Worm (Caenorhabditis elegans) whole organism, L3 larva: Measurements from ENCODE around the gene mtrr-1.

ENCODE experiments used
- R02D3.7 ChIP-seq: fragments of 150-350 bp; optimal IDR thresholded peaks from 2 replicates; lab custom pipeline; 2014; ENCODE audit warnings: missing biosample characterization, missing genetic modification characterization
- ZK546.5 ChIP-seq: sonication (generic microtip); optimal IDR thresholded peaks from 2 replicates; lab custom pipeline; 2017; ENCODE audit warnings: missing biosample characterization, missing genetic modification characterization
- aly-2 ChIP-seq: fragments of 150-350 bp; optimal IDR thresholded peaks from 2 replicates; lab custom pipeline; 2014; ENCODE audit warnings: missing biosample characterization, missing genetic modification characterization
- ama-1 ChIP-seq: fragments of 150-350 bp; optimal IDR thresholded peaks from 2 replicates; lab custom pipeline; 2018
- ceh-16 ChIP-seq: sonication (generic microtip); optimal IDR thresholded peaks from 2 replicates; lab custom pipeline; 2017; ENCODE audit warnings: missing biosample characterization, missing genetic modification characterization
- ceh-28 ChIP-seq: fragments of 150-350 bp; optimal IDR thresholded peaks from 2 replicates; lab custom pipeline; 2014; ENCODE audit warnings: missing biosample characterization, missing genetic modification reagents, missing genetic modification characterization
- ceh-82 ChIP-seq: fragments of 150-350 bp; optimal IDR thresholded peaks from 2 replicates; lab custom pipeline; 2014; ENCODE audit warnings: missing biosample characterization, missing genetic modification characterization
- ceh-9 ChIP-seq: sonication (generic microtip); optimal IDR thresholded peaks from 2 replicates; lab custom pipeline; 2018; ENCODE audit warnings: missing biosample characterization, missing genetic modification characterization
- daf-12 ChIP-seq: fragments of 150-350 bp; optimal IDR thresholded peaks from 2 replicates; lab custom pipeline; 2014; ENCODE audit warnings: missing biosample characterization, missing genetic modification reagents, missing genetic modification characterization
- egl-27 ChIP-seq: sonication (generic microtip); optimal IDR thresholded peaks from 4 replicates; lab custom pipeline; 2017; ENCODE audit warnings: missing biosample characterization, missing genetic modification reagents, missing genetic modification characterization
- elt-1 ChIP-seq: fragments of 150-350 bp; optimal IDR thresholded peaks from 2 replicates; lab custom pipeline; 2014; ENCODE audit warnings: missing biosample characterization, missing genetic modification characterization
- elt-2 ChIP-seq: sonication (generic microtip); optimal IDR thresholded peaks from 2 replicates; lab custom pipeline; 2016; ENCODE audit warnings: missing genetic modification reagents, mild to moderate bottlenecking, missing genetic modification characterization, missing compliant biosample characterization
- elt-3 ChIP-seq, 3 experiments: fragments of 150-350 bp in 1 of 3; sonication (generic microtip) in 2 of 3; optimal IDR thresholded peaks; 2 replicates in 2 of 3; 4 replicates in 1 of 3; lab custom pipeline; 2014 to 2017; ENCODE audit warnings: missing biosample characterization in 3 of 3, missing genetic modification characterization in 3 of 3
- eor-1 ChIP-seq, 2 experiments: fragments of 150-350 bp; optimal IDR thresholded peaks; 2 replicates each; lab custom pipeline; 2014 to 2018; ENCODE audit warnings: missing biosample characterization in 2 of 2, missing genetic modification characterization in 2 of 2
- fkh-10 ChIP-seq: sonication (generic microtip); optimal IDR thresholded peaks from 2 replicates; lab custom pipeline; 2017; ENCODE audit warnings: missing biosample characterization, missing genetic modification reagents, missing genetic modification characterization
- fkh-2 ChIP-seq: fragments of 150-350 bp; optimal IDR thresholded peaks from 2 replicates; lab custom pipeline; 2014; ENCODE audit warnings: missing biosample characterization, missing genetic modification reagents, missing genetic modification characterization
- fos-1 ChIP-seq: fragments of 150-350 bp; optimal IDR thresholded peaks from 2 replicates; lab custom pipeline; 2014; ENCODE audit warnings: missing biosample characterization, missing genetic modification characterization
- hmg-11 ChIP-seq: sonication (generic microtip); optimal IDR thresholded peaks from 2 replicates; lab custom pipeline; 2016; ENCODE audit warnings: missing genetic modification characterization, missing compliant biosample characterization
- jun-1 ChIP-seq: fragments of 150-350 bp; optimal IDR thresholded peaks from 2 replicates; lab custom pipeline; 2014; ENCODE audit warnings: missing biosample characterization, missing genetic modification reagents, missing genetic modification characterization
- lin-15B ChIP-seq: fragments of 150-350 bp; optimal IDR thresholded peaks from 2 replicates; lab custom pipeline; 2014; ENCODE audit warnings: missing biosample characterization, missing genetic modification characterization
- lin-39 ChIP-seq: fragments of 150-350 bp; optimal IDR thresholded peaks from 2 replicates; lab custom pipeline; 2018; ENCODE audit warnings: missing biosample characterization, missing genetic modification reagents, missing genetic modification characterization
- lsy-12 ChIP-seq: sonication (generic microtip); optimal IDR thresholded peaks from 2 replicates; lab custom pipeline; 2016; ENCODE audit warnings: mild to moderate bottlenecking, missing genetic modification characterization, missing compliant biosample characterization
- mdl-1 ChIP-seq: fragments of 150-350 bp; optimal IDR thresholded peaks from 2 replicates; lab custom pipeline; 2014; ENCODE audit warnings: missing biosample characterization, missing genetic modification characterization
- mml-1 ChIP-seq: fragments of 150-350 bp; sonication (generic microtip); optimal IDR thresholded peaks from 3 replicates; lab custom pipeline; 2014; ENCODE audit warnings: missing biosample characterization, missing genetic modification characterization
- nfya-1 ChIP-seq: sonication (generic microtip); optimal IDR thresholded peaks from 2 replicates; lab custom pipeline; 2017; ENCODE audit warnings: missing genetic modification characterization, mild to moderate bottlenecking, missing compliant biosample characterization, antibody characterized with exemption, moderate library complexity; ENCODE audit not compliant: insufficient read depth
- nhr-11 ChIP-seq: fragments of 150-350 bp; optimal IDR thresholded peaks from 2 replicates; lab custom pipeline; 2014; ENCODE audit warnings: missing biosample characterization, missing genetic modification characterization
- nhr-12 ChIP-seq: fragments of 150-350 bp; optimal IDR thresholded peaks from 2 replicates; lab custom pipeline; 2014; ENCODE audit warnings: missing biosample characterization, missing genetic modification characterization
- nhr-23 ChIP-seq: fragments of 150-350 bp; optimal IDR thresholded peaks from 2 replicates; lab custom pipeline; 2014; ENCODE audit warnings: missing biosample characterization, missing genetic modification reagents, missing genetic modification characterization
- nhr-25 ChIP-seq: sonication (generic microtip); optimal IDR thresholded peaks from 2 replicates; lab custom pipeline; 2017; ENCODE audit warnings: missing biosample characterization, missing genetic modification characterization
- nhr-28 ChIP-seq: fragments of 150-350 bp; optimal IDR thresholded peaks from 2 replicates; lab custom pipeline; 2014; ENCODE audit warnings: missing biosample characterization, missing genetic modification characterization
- nhr-43 ChIP-seq: sonication (generic microtip); optimal IDR thresholded peaks from 2 replicates; lab custom pipeline; 2016; ENCODE audit warnings: mild to moderate bottlenecking, missing genetic modification characterization, missing compliant biosample characterization; ENCODE audit not compliant: poor library complexity, severe bottlenecking
- nhr-67 ChIP-seq: fragments of 150-350 bp; optimal IDR thresholded peaks from 2 replicates; lab custom pipeline; 2014; ENCODE audit warnings: missing biosample characterization, missing genetic modification characterization
- nhr-76 ChIP-seq: fragments of 150-350 bp; sonication (generic microtip); optimal IDR thresholded peaks from 5 replicates; lab custom pipeline; 2014; ENCODE audit warnings: missing biosample characterization, missing genetic modification characterization
- nhr-77 ChIP-seq: fragments of 150-350 bp; optimal IDR thresholded peaks from 2 replicates; lab custom pipeline; 2014; ENCODE audit warnings: missing biosample characterization, missing genetic modification characterization
- pha-4 ChIP-seq: fragments of 150-350 bp; optimal IDR thresholded peaks from 2 replicates; lab custom pipeline; 2014; ENCODE audit warnings: missing biosample characterization, missing genetic modification reagents, missing genetic modification characterization
- pqm-1 ChIP-seq: fragments of 150-350 bp; optimal IDR thresholded peaks from 2 replicates; lab custom pipeline; 2017; ENCODE audit warnings: missing biosample characterization, missing genetic modification characterization, inconsistent platforms
- sea-2 ChIP-seq: fragments of 150-350 bp; sonication (generic microtip); optimal IDR thresholded peaks from 4 replicates; lab custom pipeline; 2014; ENCODE audit warnings: missing biosample characterization, missing genetic modification reagents, missing genetic modification characterization
- skn-1 ChIP-seq: fragments of 150-350 bp; optimal IDR thresholded peaks from 2 replicates; lab custom pipeline; 2014; ENCODE audit warnings: missing biosample characterization, missing genetic modification characterization
- snpc-4 ChIP-seq: fragments of 150-350 bp; optimal IDR thresholded peaks from 2 replicates; lab custom pipeline; 2014; ENCODE audit warnings: missing biosample characterization, missing genetic modification characterization
- tbx-2 ChIP-seq: sonication (generic microtip); optimal IDR thresholded peaks from 2 replicates; lab custom pipeline; 2016; ENCODE audit warnings: mild to moderate bottlenecking, missing genetic modification characterization, missing compliant biosample characterization
- unc-39 ChIP-seq: sonication (generic microtip); optimal IDR thresholded peaks from 4 replicates; lab custom pipeline; 2017; ENCODE audit warnings: missing biosample characterization, missing genetic modification characterization
- unc-62 ChIP-seq: fragments of 150-350 bp; sonication (generic microtip); optimal IDR thresholded peaks from 4 replicates; lab custom pipeline; 2014; ENCODE audit warnings: missing biosample characterization, missing genetic modification reagents, missing genetic modification characterization
- zag-1 ChIP-seq: fragments of 150-350 bp; optimal IDR thresholded peaks from 2 replicates; lab custom pipeline; 2014; ENCODE audit warnings: missing biosample characterization, missing genetic modification characterization
- ztf-11 ChIP-seq: fragments of 150-350 bp; optimal IDR thresholded peaks from 2 replicates; lab custom pipeline; 2014; ENCODE audit warnings: missing biosample characterization, missing genetic modification characterization
- ztf-4 ChIP-seq: fragments of 150-350 bp; optimal IDR thresholded peaks from 2 replicates; lab custom pipeline; 2014; ENCODE audit warnings: missing biosample characterization, missing genetic modification characterization

mtrr-1 gene

ce11 chrII:9271285-9271684 lies 14.5 kb upstream of the mtrr-1 start:
- TF ChIP-seq nhr-77 (no peak), nhr-25 (no peak), unc-39 (tag; lab: Kevin White, UChicago) (no peak), lin-15B (tag; lab: Kevin White, UChicago) (no peak), egl-27 (tag; lab: Kevin White, UChicago) (no peak), ceh-16 (tag; lab: Kevin White, UChicago) (no peak), lin-39 (tag; lab: Kevin White, UChicago) (no peak), mdl-1 (tag; lab: Kevin White, UChicago) (no peak), elt-3 (tag; optimal IDR thresholded peaks at IDR 0.05; lab: Kevin White, UChicago) (no peak), nhr-28 (no peak), lsy-12 (tag; lab: Kevin White, UChicago) (no peak), hmg-11 (tag; lab: Kevin White, UChicago) (no peak), ama-1 (lab: Kevin White, UChicago) (no peak), unc-62 (no peak), elt-1 (tag; lab: Kevin White, UChicago) (no peak), ceh-82 (no peak), nhr-67 (tag; lab: Kevin White, UChicago) (no peak)

- TF ChIP-seq ceh-28, result no peak
- TF ChIP-seq eor-1 (tag; optimal IDR thresholded peaks at IDR 0.05; lab: Kevin White, UChicago), result no peak
- TF ChIP-seq fos-1 (tag; lab: Kevin White, UChicago), result no peak
- no peak for TF ChIP-seq nhr-23
- no peak for TF ChIP-seq nhr-67 (tag; lab: Kevin White, UChicago)
- no peak for TF ChIP-seq unc-62
- TF ChIP-seq sea-2 (GFP tag; lab: Kevin White, UChicago), result no peak
- TF ChIP-seq lin-15B (tag; lab: Kevin White, UChicago), result no peak
- no peak for TF ChIP-seq lin-39 (tag; lab: Kevin White, UChicago)
- no peak for TF ChIP-seq R02D3.7 (tag; lab: Kevin White, UChicago)
- no peak for TF ChIP-seq nhr-12 (tag; lab: Kevin White, UChicago)
- no peak for TF ChIP-seq nhr-28
- TF ChIP-seq ZK546.5, result no peak
- TF ChIP-seq ceh-16 (tag; lab: Kevin White, UChicago), result no peak
- no peak for TF ChIP-seq nhr-43 (tag; lab: Kevin White, UChicago)
- TF ChIP-seq mdl-1 (tag; lab: Kevin White, UChicago), result no peak
- TF ChIP-seq egl-27 (tag; lab: Kevin White, UChicago), result no peak
- TF ChIP-seq jun-1 (tag; lab: Kevin White, UChicago), result no peak
- TF ChIP-seq ceh-82, result no peak
- no peak for TF ChIP-seq elt-1 (tag; lab: Kevin White, UChicago)
Observed at ce11 chrII:9272942-9273341, 12.8 kb upstream of the mtrr-1 start, which contains the start of gene C01G6.4. Gene C01G6.4, minus strand, starts transcription at chrII:9273042.

- TF ChIP-seq zag-1 (tag; lab: Kevin White, UChicago) (peak; percentile 1), nhr-11 (peak; percentile 83), elt-1 (tag; lab: Kevin White, UChicago) (no peak), nhr-25 (peak; percentile 78), tbx-2 (peak; percentile 39), ztf-11 (tag; lab: Kevin White, UChicago) (no peak), unc-62 (peak; percentile 84), fkh-10 (GFP tag; lab: Kevin White, UChicago) (peak; percentile 31), jun-1 (tag; lab: Kevin White, UChicago) (peak; percentile 74), lin-15B (tag; lab: Kevin White, UChicago) (peak; percentile 40), sea-2 (GFP tag; lab: Kevin White, UChicago) (no peak), eor-1 (tag; optimal IDR thresholded peaks at IDR 0.05; lab: Kevin White, UChicago) (no peak), nfya-1 (tag; lab: Kevin White, UChicago) (peak; percentile 93), daf-12 (tag; lab: Kevin White, UChicago) (no peak), ceh-9 (no peak), unc-39 (tag; lab: Kevin White, UChicago) (no peak), fos-1 (tag; lab: Kevin White, UChicago) (no peak), nhr-67 (tag; lab: Kevin White, UChicago) (no peak), egl-27 (tag; lab: Kevin White, UChicago) (peak; percentile 40), nhr-12 (tag; lab: Kevin White, UChicago) (no peak), mml-1 (tag; lab: Kevin White, UChicago) (no peak), elt-2 (tag; lab: Kevin White, UChicago) (peak; percentile 78), ceh-28 (peak; percentile 85), skn-1 (tag; lab: Kevin White, UChicago) (peak; percentile 40), mdl-1 (tag; lab: Kevin White, UChicago) (peak; percentile 67), aly-2 (tag; lab: Kevin White, UChicago) (no peak), elt-3 (tag; optimal IDR thresholded peaks at IDR 0.05; lab: Kevin White, UChicago) (no peak), fkh-2 (no peak), lsy-12 (tag; lab: Kevin White, UChicago) (peak; percentile 57), ztf-4 (tag; lab: Kevin White, UChicago) (no peak), R02D3.7 (tag; lab: Kevin White, UChicago) (peak; percentile 39), lin-39 (tag; lab: Kevin White, UChicago) (peak; percentile 76), nhr-76 (no peak), ceh-82 (no peak), pha-4 (tag; lab: Kevin White, UChicago) (peak; percentile 91), nhr-43 (tag; lab: Kevin White, UChicago) (peak; percentile 69), ZK546.5 (no peak), hmg-11 (tag; lab: Kevin White, UChicago) (peak; percentile 74), pqm-1 (peak; percentile 21), nhr-23 (peak; percentile 85), snpc-4 (tag; lab: Kevin White, UChicago) (peak; percentile 49), ceh-16 (tag; lab: Kevin White, UChicago) (no peak)
Observed at ce11 chrII:9273984-9274383, 11.8 kb upstream of the mtrr-1 start.
